Fruit fly (Drosophila melanogaster) whole organism, wandering third instar larva: Measurements from ENCODE around the gene Hsp23.

Experiments
- Abd-B ChIP-seq: fragments of >200 bp; optimal IDR thresholded peaks from 2 replicates; lab custom pipeline; 2017; ENCODE audit warnings: missing biosample characterization, missing genetic modification characterization
- CG32264 ChIP-seq: fragments of 200-800 bp; sonication (Bioruptor generic); optimal IDR thresholded peaks from 2 replicates; lab custom pipeline; 2016; ENCODE audit warnings: missing biosample characterization, missing genetic modification characterization
- CG9705 ChIP-seq: fragments of 200-800 bp; sonication (Bioruptor generic); optimal IDR thresholded peaks from 2 replicates; lab custom pipeline; 2018; ENCODE audit warnings: missing biosample characterization, mild to moderate bottlenecking, missing genetic modification characterization
- CrebA ChIP-seq: fragments of 200-800 bp; sonication (Bioruptor generic); optimal IDR thresholded peaks from 2 replicates; lab custom pipeline; 2016; ENCODE audit warnings: missing biosample characterization, mild to moderate bottlenecking, missing genetic modification characterization, borderline replicate concordance
- Dfd ChIP-seq: fragments of >200 bp; optimal IDR thresholded peaks from 2 replicates; lab custom pipeline; 2017; ENCODE audit warnings: missing biosample characterization, missing genetic modification characterization
- Dif ChIP-seq: fragments of 200-275, 200-300 bp; sonication (Bioruptor generic); optimal IDR thresholded peaks from 2 replicates; lab custom pipeline; 2018; ENCODE audit warnings: missing biosample characterization, missing genetic modification characterization; ENCODE audit not compliant: partially characterized antibody
- GATAd ChIP-seq: sonication (Bioruptor generic); optimal IDR thresholded peaks from 2 replicates; lab custom pipeline; 2016; ENCODE audit warnings: missing biosample characterization, missing genetic modification characterization
- HLH106 ChIP-seq: fragments of 200-800 bp; optimal IDR thresholded peaks from 3 replicates; lab custom pipeline; 2019; ENCODE audit warnings: missing biosample characterization, mild to moderate bottlenecking, missing genetic modification characterization, moderate library complexity
- Hnf4 ChIP-seq: fragments of 200-800 bp; sonication (Bioruptor generic); optimal IDR thresholded peaks from 2 replicates; lab custom pipeline; 2016; ENCODE audit warnings: missing biosample characterization, mild to moderate bottlenecking, missing genetic modification characterization
- Hr78 ChIP-seq: fragments of >200 bp; optimal IDR thresholded peaks from 2 replicates; lab custom pipeline; 2017; ENCODE audit warnings: missing biosample characterization, missing genetic modification characterization
- Hr83 ChIP-seq: fragments of 200-300 bp; sonication (Bioruptor generic); optimal IDR thresholded peaks from 2 replicates; lab custom pipeline; 2016; ENCODE audit warnings: missing biosample characterization, mild to moderate bottlenecking, missing genetic modification characterization, moderate library complexity; ENCODE audit not compliant: poor library complexity, severe bottlenecking
- Jra ChIP-seq: sonication (Bioruptor generic); optimal IDR thresholded peaks from 2 replicates; lab custom pipeline; 2016; ENCODE audit warnings: missing biosample characterization, missing genetic modification characterization
- Mio ChIP-seq: sonication (Bioruptor generic); optimal IDR thresholded peaks from 2 replicates; lab custom pipeline; 2016; ENCODE audit warnings: missing biosample characterization, missing genetic modification characterization
- Myc ChIP-seq: fragments of >200 bp; optimal IDR thresholded peaks from 2 replicates; lab custom pipeline; 2017
- N ChIP-seq: fragments of >200 bp; optimal IDR thresholded peaks from 2 replicates; lab custom pipeline; 2018; ENCODE audit warnings: missing biosample characterization, missing external identifiers, missing genetic modification characterization
- OdsH ChIP-seq: fragments of 200-800 bp; sonication (Bioruptor generic); optimal IDR thresholded peaks from 2 replicates; lab custom pipeline; 2016; ENCODE audit warnings: missing biosample characterization, mild to moderate bottlenecking, missing genetic modification characterization
- Rel ChIP-seq, 2 experiments: fragments of 200-800 bp; sonication (Bioruptor generic) in 1 of 2; optimal IDR thresholded peaks; 2 replicates in 1 of 2; 3 replicates in 1 of 2; lab custom pipeline; 2016 to 2019; ENCODE audit warnings: mild to moderate bottlenecking in 2 of 2, missing biosample characterization in 2 of 2, missing genetic modification characterization in 2 of 2, moderate library complexity in 1 of 2
- Sp1 ChIP-seq: fragments of 200-800 bp; sonication (Bioruptor generic); optimal IDR thresholded peaks from 3 replicates; lab custom pipeline; 2019; ENCODE audit warnings: missing biosample characterization, mild to moderate bottlenecking, missing genetic modification characterization, moderate library complexity
- Vsx2 ChIP-seq: fragments of 200-300, 225-300 bp; sonication (Bioruptor generic); optimal IDR thresholded peaks from 2 replicates; lab custom pipeline; 2018; ENCODE audit warnings: missing biosample characterization, missing genetic modification characterization; ENCODE audit not compliant: partially characterized antibody
- br ChIP-seq: fragments of 200-800 bp; sonication (Bioruptor generic); optimal IDR thresholded peaks from 2 replicates; lab custom pipeline; 2016; ENCODE audit warnings: missing biosample characterization, missing genetic modification characterization
- brk ChIP-seq: fragments of 200-800 bp; sonication (Bioruptor generic); optimal IDR thresholded peaks from 2 replicates; lab custom pipeline; 2016; ENCODE audit warnings: missing biosample characterization, mild to moderate bottlenecking, missing genetic modification characterization
- dl ChIP-seq, 2 experiments: fragments of 175-275, 200-275 bp in 1 of 2; fragments of 200-275 bp in 1 of 2; sonication (Bioruptor generic); optimal IDR thresholded peaks; lab custom pipeline; 2018; ENCODE audit warnings: mild to moderate bottlenecking in 2 of 2, missing biosample characterization in 2 of 2, missing genetic modification characterization in 2 of 2, moderate library complexity in 2 of 2; ENCODE audit not compliant: partially characterized antibody in 2 of 2, insufficient read depth in 1 of 2
- dmrt93B ChIP-seq: fragments of 200-800 bp; sonication (Bioruptor generic); optimal IDR thresholded peaks from 2 replicates; lab custom pipeline; 2018; ENCODE audit warnings: missing biosample characterization, mild to moderate bottlenecking, missing genetic modification characterization
- dsf ChIP-seq: sonication (Bioruptor generic); optimal IDR thresholded peaks from 2 replicates; lab custom pipeline; 2016; ENCODE audit warnings: missing biosample characterization, missing genetic modification characterization, borderline replicate concordance
- ey ChIP-seq: fragments of 200-800 bp; sonication (Bioruptor generic); optimal IDR thresholded peaks from 2 replicates; lab custom pipeline; 2016; ENCODE audit warnings: missing biosample characterization, missing genetic modification characterization
- foxo ChIP-seq, 2 experiments: fragments of 200-800 bp; sonication (Bioruptor generic); optimal IDR thresholded peaks; 2 replicates in 1 of 2; 3 replicates in 1 of 2; lab custom pipeline; 2016 to 2017; ENCODE audit warnings: missing biosample characterization in 2 of 2, missing genetic modification characterization in 2 of 2
- fru ChIP-seq: fragments of 200-800 bp; sonication (Bioruptor generic); optimal IDR thresholded peaks from 3 replicates; lab custom pipeline; 2016; ENCODE audit warnings: missing biosample characterization, mild to moderate bottlenecking, missing genetic modification characterization
- h ChIP-seq: fragments of 200-800 bp; sonication (Bioruptor generic); optimal IDR thresholded peaks from 3 replicates; lab custom pipeline; 2016; ENCODE audit warnings: missing biosample characterization, mild to moderate bottlenecking, missing genetic modification characterization
- jim ChIP-seq: fragments of 175-275, 200-325 bp; sonication (Bioruptor generic); optimal IDR thresholded peaks from 2 replicates; lab custom pipeline; 2016; ENCODE audit warnings: missing biosample characterization, mild to moderate bottlenecking, missing genetic modification characterization
- lola ChIP-seq: fragments of >200 bp; optimal IDR thresholded peaks from 2 replicates; lab custom pipeline; 2017; ENCODE audit warnings: missing biosample characterization, missing genetic modification characterization
- pan ChIP-seq: fragments of >200 bp; optimal IDR thresholded peaks from 2 replicates; lab custom pipeline; 2017
- psq ChIP-seq: fragments of 200-800 bp; sonication (Bioruptor generic); optimal IDR thresholded peaks from 3 replicates; lab custom pipeline; 2017; ENCODE audit warnings: missing biosample characterization, mild to moderate bottlenecking, missing genetic modification characterization, moderate library complexity
- rgr ChIP-seq: fragments of 200-800 bp; sonication (Bioruptor generic); optimal IDR thresholded peaks from 3 replicates; lab custom pipeline; 2016; ENCODE audit warnings: missing biosample characterization, mild to moderate bottlenecking, missing genetic modification characterization
- sage ChIP-seq: fragments of 200-800 bp; sonication (Bioruptor generic); optimal IDR thresholded peaks from 2 replicates; lab custom pipeline; 2016; ENCODE audit warnings: missing biosample characterization, mild to moderate bottlenecking, missing genetic modification characterization
- sv ChIP-seq: fragments of 200-800 bp; sonication (Bioruptor generic); optimal IDR thresholded peaks from 3 replicates; lab custom pipeline; 2016; ENCODE audit warnings: missing biosample characterization, missing genetic modification characterization
- tai ChIP-seq: sonication (Bioruptor generic); optimal IDR thresholded peaks from 2 replicates; lab custom pipeline; 2016; ENCODE audit warnings: missing biosample characterization, missing genetic modification characterization
- usp ChIP-seq: fragments of >200 bp; optimal IDR thresholded peaks from 2 replicates; lab custom pipeline; 2017; ENCODE audit warnings: missing biosample characterization, missing genetic modification characterization
- woc ChIP-seq: sonication (Bioruptor generic); optimal IDR thresholded peaks from 2 replicates; lab custom pipeline; 2016; ENCODE audit warnings: missing biosample characterization, mild to moderate bottlenecking, missing genetic modification characterization

Hsp23 gene

dm6 chr3L:9372278-9372975, 9.3 kb upstream of the Hsp23 start, which contains the start of the genes Hsp67Bc, CG4456 and Hsp22:
Hsp67Bc (minus strand) TSS chr3L:9372497.
CG4456 (plus strand) TSS chr3L:9372722.
Hsp22 (plus strand) TSS chr3L:9372931.
- no peak for TF ChIP-seq Rel (GFP tag; optimal IDR thresholded peaks at IDR 0.05; lab: Kevin White, UChicago)
- TF ChIP-seq Rel (tag; optimal IDR thresholded peaks at IDR 0.05; lab: Kevin White, UChicago) = peak; percentile 5
- TF ChIP-seq lola (GFP tag; lab: Kevin White, UChicago) = no peak

dm6 chr3L:9373374-9374004, 8.2 kb upstream of the Hsp23 start:
- TF ChIP-seq Myc = no peak
- TF ChIP-seq Hr78 = no peak
- no peak for TF ChIP-seq tai
- TF ChIP-seq CG32264 = no peak
- TF ChIP-seq psq (GFP tag; lab: Kevin White, UChicago) = peak; percentile 47
- TF ChIP-seq fru (GFP tag; lab: Kevin White, UChicago) = peak; percentile 68
- TF ChIP-seq usp = no peak
- no peak for TF ChIP-seq N (GFP tag; lab: Kevin White, UChicago)
- no peak for TF ChIP-seq Vsx2
- TF ChIP-seq Dif = peak; percentile 96
- TF ChIP-seq OdsH (GFP tag; lab: Kevin White, UChicago) = peak; percentile 72
- peak; percentile 47 for TF ChIP-seq HLH106 (tag; lab: Kevin White, UChicago)
- TF ChIP-seq Jra (GFP tag; lab: Kevin White, UChicago) = peak; percentile 37
- no peak for TF ChIP-seq lola (GFP tag; lab: Kevin White, UChicago)
- peak in 1 of 2 experiments; percentile 83 for TF ChIP-seq foxo (GFP tag; optimal IDR thresholded peaks at IDR 0.05; lab: Kevin White, UChicago)
- TF ChIP-seq br = peak; percentile 40
- TF ChIP-seq dl (GFP tag; optimal IDR thresholded peaks at IDR 0.05; lab: Kevin White, UChicago; ENCODE audit: insufficient read depth in 1 of 2, partially characterized antibody in 2 of 2) = peak; percentile 87 to 90
- peak; percentile 53 for TF ChIP-seq sv
- TF ChIP-seq dsf (GFP tag; lab: Kevin White, UChicago) = no peak
- TF ChIP-seq brk = peak; percentile 63
- TF ChIP-seq Mio (GFP tag; lab: Kevin White, UChicago) = no peak
- TF ChIP-seq pan (lab: Kevin White, UChicago) = no peak
- no peak for TF ChIP-seq GATAd
- TF ChIP-seq Dfd (GFP tag; lab: Kevin White, UChicago) = no peak
- TF ChIP-seq Hnf4 (GFP tag; lab: Kevin White, UChicago) = peak; percentile 63
- no peak for TF ChIP-seq CrebA
- TF ChIP-seq dmrt93B (GFP tag; lab: Kevin White, UChicago) = peak; percentile 36
- TF ChIP-seq sage (GFP tag; lab: Kevin White, UChicago) = peak; percentile 57
- TF ChIP-seq CG9705 (GFP tag; lab: Kevin White, UChicago) = peak; percentile 51
- TF ChIP-seq ey (GFP tag; lab: Kevin White, UChicago) = peak; percentile 50
- TF ChIP-seq Rel (GFP tag; optimal IDR thresholded peaks at IDR 0.05; lab: Kevin White, UChicago) = no peak
- TF ChIP-seq Rel (tag; optimal IDR thresholded peaks at IDR 0.05; lab: Kevin White, UChicago) = peak; percentile 21
- peak; percentile 82 for TF ChIP-seq rgr
- TF ChIP-seq Abd-B (GFP tag; lab: Kevin White, UChicago) = no peak
- TF ChIP-seq Sp1 (GFP tag; lab: Kevin White, UChicago) = peak; percentile 80
- TF ChIP-seq h (GFP tag; lab: Kevin White, UChicago) = peak; percentile 77
- peak; percentile 1 for TF ChIP-seq woc (GFP tag; lab: Kevin White, UChicago)
- peak; percentile 75 for TF ChIP-seq Hr83
- no peak for TF ChIP-seq jim
- TF ChIP-seq, all 38 proteins: peak for 22
